Fruit fly (Drosophila melanogaster) whole organism, embryonic: ENCODE results near the gene Stt3B.

ENCODE experiments used
- Abd-B ChIP-seq: fragments of 200-800 bp; sonication (Bioruptor generic); optimal IDR thresholded peaks from 2 replicates; lab custom pipeline; 2018; ENCODE audit warnings: missing biosample characterization, mild to moderate bottlenecking, missing genetic modification characterization, moderate library complexity
- Bdp1 ChIP-seq: fragments of 200-800 bp; sonication (Bioruptor generic); optimal IDR thresholded peaks from 3 replicates; lab custom pipeline; 2016; ENCODE audit warnings: missing biosample characterization, missing genetic modification characterization
- CG10366 ChIP-seq: fragments of 200-800 bp; sonication (Bioruptor generic); IDR thresholded peaks from 2 replicates; pipeline ENCODE4 v1.3.6; 2022; ENCODE audit warnings: missing biosample characterization, missing genetic modification characterization
- CG11723 ChIP-seq: fragments of 200-800 bp; sonication (Bioruptor generic); optimal IDR thresholded peaks from 2 replicates; lab custom pipeline; 2017; ENCODE audit warnings: missing biosample characterization, mild to moderate bottlenecking, missing genetic modification characterization
- CG12219 ChIP-seq: fragments of 200-800 bp; sonication (Bioruptor generic); optimal IDR thresholded peaks from 3 replicates; lab custom pipeline; 2018; ENCODE audit warnings: missing biosample characterization, mild to moderate bottlenecking, missing genetic modification characterization
- CG12391 ChIP-seq: fragments of 200-800 bp; sonication (Bioruptor generic); optimal IDR thresholded peaks from 3 replicates; lab custom pipeline; 2018; ENCODE audit warnings: missing biosample characterization, mild to moderate bottlenecking, missing genetic modification characterization, moderate library complexity
- CG12659 ChIP-seq: fragments of 200-800 bp; sonication (Bioruptor generic); optimal IDR thresholded peaks from 3 replicates; lab custom pipeline; 2017; ENCODE audit warnings: mild to moderate bottlenecking, missing biosample characterization, missing genetic modification reagents, missing genetic modification characterization
- CG13894 ChIP-seq: fragments of 200-800 bp; sonication (Bioruptor generic); optimal IDR thresholded peaks from 3 replicates; lab custom pipeline; 2018; ENCODE audit warnings: missing biosample characterization, mild to moderate bottlenecking, missing genetic modification characterization, moderate library complexity
- CG14667 ChIP-seq: fragments of 200-800 bp; sonication (Bioruptor generic); IDR thresholded peaks from 2 replicates; pipeline ENCODE4 v1.3.6; 2022; ENCODE audit warnings: missing biosample characterization, missing genetic modification characterization
- CG17829 ChIP-seq: fragments of 200-800 bp; optimal IDR thresholded peaks from 2 replicates; lab custom pipeline; 2019; ENCODE audit warnings: missing biosample characterization, mild to moderate bottlenecking, missing genetic modification characterization, moderate library complexity
- CG17912 ChIP-seq: fragments of 200-800 bp; sonication (Bioruptor generic); optimal IDR thresholded peaks from 2 replicates; lab custom pipeline; 2018; ENCODE audit warnings: missing biosample characterization, mild to moderate bottlenecking, missing genetic modification characterization
- CG2116 ChIP-seq: fragments of 200-800 bp; sonication (Bioruptor generic); optimal IDR thresholded peaks from 3 replicates; lab custom pipeline; 2018; ENCODE audit warnings: missing biosample characterization, mild to moderate bottlenecking, missing genetic modification characterization
- CG2712 ChIP-seq: fragments of 200-800 bp; optimal IDR thresholded peaks from 3 replicates; lab custom pipeline; 2019; ENCODE audit warnings: missing biosample characterization, mild to moderate bottlenecking, missing genetic modification characterization, moderate library complexity
- CG2889 ChIP-seq: fragments of 200-800 bp; sonication (Bioruptor generic); IDR thresholded peaks from 3 replicates; pipeline ENCODE4 v1.3.6; 2022; ENCODE audit warnings: missing biosample characterization, missing genetic modification characterization
- CG31224 ChIP-seq: fragments of 200-800 bp; sonication (Bioruptor generic); IDR thresholded peaks from 2 replicates; pipeline ENCODE4 v1.3.6; 2022; ENCODE audit warnings: missing biosample characterization, missing genetic modification characterization
- CG31388 ChIP-seq: fragments of 200-800 bp; sonication (Bioruptor generic); optimal IDR thresholded peaks from 2 replicates; lab custom pipeline; 2016; ENCODE audit warnings: missing biosample characterization, missing genetic modification characterization
- CG4424 ChIP-seq: fragments of 200-800 bp; sonication (Bioruptor generic); optimal IDR thresholded peaks from 3 replicates; lab custom pipeline; 2016; ENCODE audit warnings: missing biosample characterization, missing genetic modification characterization
- CG4730 ChIP-seq: fragments of 200-800 bp; sonication (Bioruptor generic); IDR thresholded peaks from 2 replicates; pipeline ENCODE4 v1.3.6; 2022; ENCODE audit warnings: missing biosample characterization, missing genetic modification characterization
- CG6791 ChIP-seq: fragments of 200-800 bp; sonication (Bioruptor generic); IDR thresholded peaks from 3 replicates; pipeline ENCODE4 v1.3.6; 2022; ENCODE audit warnings: missing biosample characterization, missing genetic modification characterization; ENCODE audit not compliant: partially characterized antibody
- CG7556 ChIP-seq: fragments of 200-800 bp; sonication (Bioruptor generic); optimal IDR thresholded peaks from 2 replicates; lab custom pipeline; 2017; ENCODE audit warnings: missing biosample characterization, mild to moderate bottlenecking, missing genetic modification characterization
- CG9437 ChIP-seq: fragments of 200-800 bp; sonication (Bioruptor generic); optimal IDR thresholded peaks from 2 replicates; lab custom pipeline; 2018; ENCODE audit warnings: missing biosample characterization, mild to moderate bottlenecking, missing genetic modification characterization
- CG9932 ChIP-seq: fragments of 200-800 bp; sonication (Bioruptor generic); IDR thresholded peaks from 2 replicates; pipeline ENCODE4 v1.3.6; 2022; ENCODE audit warnings: missing biosample characterization, missing genetic modification characterization
- Dip2 ChIP-seq: fragments of 200-800 bp; sonication (Bioruptor generic); IDR thresholded peaks from 2 replicates; pipeline ENCODE4 v1.3.6; 2022; ENCODE audit warnings: missing biosample characterization, missing genetic modification characterization
- ERR ChIP-seq: fragments of 200-800 bp; sonication (Bioruptor generic); optimal IDR thresholded peaks from 2 replicates; lab custom pipeline; 2016; ENCODE audit warnings: missing biosample characterization, missing genetic modification characterization
- Eip74EF ChIP-seq, 2 experiments: fragments of 200-800 bp in 1 of 2; fragments of >200 bp in 1 of 2; sonication (Bioruptor generic) in 1 of 2; optimal IDR thresholded peaks; 2 replicates each; lab custom pipeline; 2017 to 2019; ENCODE audit warnings: missing biosample characterization in 2 of 2, missing genetic modification characterization in 2 of 2, mild to moderate bottlenecking in 1 of 2, moderate library complexity in 1 of 2
- Hr3 ChIP-seq: fragments of 200-800 bp; sonication (Bioruptor generic); optimal IDR thresholded peaks from 3 replicates; lab custom pipeline; 2016; ENCODE audit warnings: missing biosample characterization, missing genetic modification characterization
- Kr ChIP-seq: fragments of 200-800 bp; sonication (Bioruptor generic); optimal IDR thresholded peaks from 2 replicates; lab custom pipeline; 2017; ENCODE audit warnings: missing biosample characterization, mild to moderate bottlenecking, missing genetic modification characterization
- Lim3 ChIP-seq: fragments of 200-800 bp; sonication (Bioruptor generic); IDR thresholded peaks from 2 replicates; pipeline ENCODE4 v1.3.6; 2022; ENCODE audit warnings: missing biosample characterization, missing genetic modification characterization
- Meics ChIP-seq: fragments of 200-800 bp; sonication (Bioruptor generic); optimal IDR thresholded peaks from 2 replicates; lab custom pipeline; 2017; ENCODE audit warnings: missing biosample characterization, mild to moderate bottlenecking, missing genetic modification characterization
- Optix ChIP-seq: fragments of 200-800 bp; sonication (Bioruptor generic); IDR thresholded peaks from 3 replicates; pipeline ENCODE4 v1.3.6; 2022; ENCODE audit warnings: missing biosample characterization, missing genetic modification characterization
- Sry-δ ChIP-seq: fragments of 200-800 bp; sonication (Bioruptor generic); optimal IDR thresholded peaks from 2 replicates; lab custom pipeline; 2016; ENCODE audit warnings: missing biosample characterization, missing genetic modification characterization
- Taf1 ChIP-seq: fragments of 200-800 bp; sonication (Bioruptor generic); IDR thresholded peaks from 2 replicates; pipeline ENCODE4 v1.3.6; 2022; ENCODE audit warnings: missing biosample characterization, missing genetic modification characterization
- btn ChIP-seq: fragments of 200-800 bp; sonication (Bioruptor generic); optimal IDR thresholded peaks from 2 replicates; lab custom pipeline; 2016; ENCODE audit warnings: missing biosample characterization, missing genetic modification characterization
- cad ChIP-seq: fragments of >200 bp; optimal IDR thresholded peaks from 2 replicates; lab custom pipeline; 2017; ENCODE audit warnings: missing biosample characterization, missing genetic modification characterization
- caup ChIP-seq: fragments of 200-800 bp; sonication (Bioruptor generic); optimal IDR thresholded peaks from 3 replicates; lab custom pipeline; 2017; ENCODE audit warnings: missing biosample characterization, mild to moderate bottlenecking, missing genetic modification characterization, moderate library complexity; ENCODE audit not compliant: severe bottlenecking
- chn ChIP-seq: fragments of 200-800 bp; sonication (Bioruptor generic); optimal IDR thresholded peaks from 2 replicates; lab custom pipeline; 2016; ENCODE audit warnings: missing biosample characterization, missing genetic modification characterization
- cwo ChIP-seq: fragments of 200-800 bp; sonication (Bioruptor generic); optimal IDR thresholded peaks from 3 replicates; lab custom pipeline; 2017; ENCODE audit warnings: missing biosample characterization, missing genetic modification characterization, mild to moderate bottlenecking, moderate library complexity, missing genetic modification reagents
- dimm ChIP-seq: fragments of 200-800 bp; sonication (Bioruptor generic); IDR thresholded peaks from 2 replicates; pipeline ENCODE4 v1.3.6; 2022; ENCODE audit warnings: missing biosample characterization, missing genetic modification characterization
- gce ChIP-seq: fragments of 200-800 bp; sonication (Bioruptor generic); IDR thresholded peaks from 3 replicates; pipeline ENCODE4 v1.3.6; 2022; ENCODE audit warnings: missing biosample characterization, missing genetic modification characterization
- gfzf ChIP-seq: fragments of 200-800 bp; sonication (Bioruptor generic); optimal IDR thresholded peaks from 2 replicates; lab custom pipeline; 2016; ENCODE audit warnings: missing biosample characterization, mild to moderate bottlenecking, missing genetic modification characterization, moderate library complexity
- gsb-n ChIP-seq: fragments of 200-800 bp; sonication (Bioruptor generic); optimal IDR thresholded peaks from 3 replicates; lab custom pipeline; 2018; ENCODE audit warnings: missing biosample characterization, mild to moderate bottlenecking, missing genetic modification characterization
- ind ChIP-seq: fragments of 200-800 bp; sonication (Bioruptor generic); optimal IDR thresholded peaks from 3 replicates; lab custom pipeline; 2016; ENCODE audit warnings: missing biosample characterization, missing genetic modification characterization
- odd ChIP-seq: fragments of 200-800 bp; sonication (Bioruptor generic); optimal IDR thresholded peaks from 2 replicates; lab custom pipeline; 2017; ENCODE audit warnings: missing biosample characterization, mild to moderate bottlenecking, missing genetic modification characterization
- phol ChIP-seq: fragments of 200-800 bp; sonication (Bioruptor generic); optimal IDR thresholded peaks from 3 replicates; lab custom pipeline; 2018; ENCODE audit warnings: missing biosample characterization, mild to moderate bottlenecking, missing genetic modification characterization, moderate library complexity
- sc ChIP-seq, 3 experiments: fragments of >200 bp in 2 of 3; fragments of 200-800 bp in 1 of 3; sonication (Bioruptor generic) in 1 of 3; optimal IDR thresholded peaks; 2 replicates in 2 of 3; 3 replicates in 1 of 3; lab custom pipeline; 2017; ENCODE audit warnings: mild to moderate bottlenecking in 1 of 3, missing biosample characterization in 1 of 3, missing genetic modification characterization in 1 of 3, missing genetic modification reagents in 1 of 3
- shn ChIP-seq: fragments of 200-800 bp; sonication (Bioruptor generic); optimal IDR thresholded peaks from 3 replicates; lab custom pipeline; 2016; ENCODE audit warnings: missing biosample characterization, missing genetic modification characterization
- slou ChIP-seq: fragments of 200-800 bp; sonication (Bioruptor generic); optimal IDR thresholded peaks from 3 replicates; lab custom pipeline; 2016; ENCODE audit warnings: missing biosample characterization, missing genetic modification characterization
- stwl ChIP-seq: fragments of 200-800 bp; sonication (Bioruptor generic); optimal IDR thresholded peaks from 3 replicates; lab custom pipeline; 2018; ENCODE audit warnings: missing biosample characterization, mild to moderate bottlenecking, missing genetic modification characterization, moderate library complexity
- zen2 ChIP-seq: fragments of 200-800 bp; sonication (Bioruptor generic); IDR thresholded peaks from 3 replicates; pipeline ENCODE4 v1.3.6; 2022; ENCODE audit warnings: missing biosample characterization, missing genetic modification characterization; ENCODE audit not compliant: partially characterized antibody

The Stt3B gene

DNA sequence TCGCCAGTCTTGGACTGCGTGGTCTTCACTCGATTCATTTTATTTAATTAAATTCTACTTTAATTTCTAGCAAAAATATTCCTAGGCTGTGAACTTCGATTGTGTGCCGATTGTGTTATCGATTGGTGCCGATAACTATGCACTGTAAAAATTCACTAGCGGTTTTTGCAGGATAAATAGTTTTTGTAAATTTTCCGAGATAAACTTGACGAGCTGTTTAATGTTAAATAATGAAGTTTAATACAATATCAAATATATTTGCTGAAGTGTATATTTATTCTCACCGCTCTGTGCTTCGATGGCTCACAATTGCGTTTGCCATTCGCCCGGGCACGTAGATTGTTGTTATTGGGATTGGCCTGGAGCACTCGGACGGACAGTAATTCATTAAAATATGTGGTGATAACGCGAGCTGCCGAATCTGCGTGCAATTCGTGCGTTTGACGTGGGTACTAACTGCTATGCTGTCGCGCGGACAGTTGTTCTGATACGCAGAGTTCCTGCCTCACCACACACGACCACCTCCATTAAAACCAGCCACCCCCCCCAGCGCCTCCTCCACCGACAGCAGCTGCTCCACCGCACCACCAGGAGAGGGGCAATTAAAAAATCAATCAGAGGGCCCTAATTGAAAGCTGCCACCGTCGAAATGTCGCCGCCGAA lies 44.4 kb downstream of the Stt3B start, which contains the start of the genes EMC6 and Hr96 (continued):
- TF ChIP-seq sc (optimal IDR thresholded peaks at IDR 0.05; lab: Kevin White, UChicago) (no peak), sc (GFP tag; optimal IDR thresholded peaks at IDR 0.05; lab: Kevin White, UChicago) (peak; percentile 77), stwl (tag; lab: Kevin White, UChicago) (peak; percentile 80), Taf1 (GFP tag; lab: Robert Waterston, UW) (peak; percentile 89), btn (peak; percentile 81), gsb-n (tag; lab: Kevin White, UChicago) (no peak), Eip74EF (GFP tag; optimal IDR thresholded peaks at IDR 0.05; lab: Kevin White, UChicago) (no peak), odd (GFP tag; lab: Kevin White, UChicago) (peak; percentile 79), cad (GFP tag; lab: Kevin White, UChicago) (no peak), chn (GFP tag; lab: Kevin White, UChicago) (peak; percentile 96), ind (GFP tag; lab: Kevin White, UChicago) (peak; percentile 94), Abd-B (GFP tag; lab: Kevin White, UChicago) (peak; percentile 89), CG12219 (GFP tag; lab: Kevin White, UChicago) (peak; percentile 86), Dip2 (GFP tag; lab: Robert Waterston, UW) (no peak), dimm (GFP tag; lab: Robert Waterston, UW) (peak; percentile 75), caup (GFP tag; lab: Kevin White, UChicago) (peak; percentile 94), shn (GFP tag; lab: Kevin White, UChicago) (peak; percentile 86), gfzf (GFP tag; lab: Kevin White, UChicago) (peak; percentile 66), Bdp1 (peak; percentile 85), ERR (GFP tag; lab: Kevin White, UChicago) (peak; percentile 82), CG31388 (GFP tag; lab: Kevin White, UChicago) (peak; percentile 71), Lim3 (GFP tag; lab: Robert Waterston, UW) (peak; percentile 72), CG2712 (tag; lab: Kevin White, UChicago) (peak; percentile 94), CG9437 (GFP tag; lab: Kevin White, UChicago) (peak; percentile 71), CG13894 (peak; percentile 92), CG17912 (GFP tag; lab: Kevin White, UChicago) (peak; percentile 88), phol (tag; lab: Kevin White, UChicago) (peak; percentile 94), CG6791 (peak; percentile 70), cwo (GFP tag; lab: Kevin White, UChicago) (peak; percentile 82), CG4424 (GFP tag; lab: Kevin White, UChicago) (peak; percentile 95), slou (GFP tag; lab: Kevin White, UChicago) (no peak), Sry-δ (peak; percentile 76), CG4730 (peak; percentile 93), CG12391 (tag; lab: Kevin White, UChicago) (peak; percentile 96), CG2889 (peak; percentile 85), Optix (GFP tag; lab: Robert Waterston, UW) (peak; percentile 86), CG14667 (GFP tag; lab: Robert Waterston, UW) (peak; percentile 88), CG2116 (GFP tag; lab: Kevin White, UChicago) (peak; percentile 86), CG31224 (peak; percentile 83), Kr (GFP tag; lab: Kevin White, UChicago) (no peak), CG12659 (GFP tag; lab: Kevin White, UChicago) (peak; percentile 97), CG11723 (GFP tag; lab: Kevin White, UChicago) (no peak), CG7556 (GFP tag; lab: Kevin White, UChicago) (peak; percentile 91), gce (GFP tag; lab: Robert Waterston, UW) (peak; percentile 76), Hr3 (GFP tag; lab: Kevin White, UChicago) (peak; percentile 93), zen2 (GFP tag; lab: Robert Waterston, UW) (peak; percentile 50; the same call in 1 of the 3 replicates), CG17829 (tag; lab: Kevin White, UChicago) (peak; percentile 95), Meics (peak; percentile 94), CG10366 (GFP tag; lab: Robert Waterston, UW) (peak; percentile 93), CG9932 (GFP tag; lab: Robert Waterston, UW) (peak; percentile 97)
